Worm (Caenorhabditis elegans): ENCODE data around the gene C37C3.10.

C37C3.10 gene

ce11 chrV:7878411-7878964 is 15.6 kb upstream of the C37C3.10 start, which contains the start of gene F40A3.2:
Gene F40A3.2, plus strand, starts transcription at chrV:7878914.
- no peak for TF ChIP-seq hmg-4 (GFP tag; optimal IDR thresholded peaks at IDR 0.05)
- TF ChIP-seq ets-7 (tag; optimal IDR thresholded peaks at IDR 0.05), result no peak
- no peak for TF ChIP-seq flt-1 (GFP tag; IDR thresholded peaks at IDR 0.05)
- TF ChIP-seq F13C5.2 (tag; optimal IDR thresholded peaks at IDR 0.05), result no peak
- no peak for TF ChIP-seq ama-1 (optimal IDR thresholded peaks at IDR 0.05)
- no peak for TF ChIP-seq tbx-37 (GFP tag; conservative IDR thresholded peaks at IDR 0.05)
- no peak for TF ChIP-seq ceh-36 (tag; optimal IDR thresholded peaks at IDR 0.05)
- TF ChIP-seq tbx-11 (GFP tag; IDR thresholded peaks at IDR 0.05), result no peak
- no peak for TF ChIP-seq pes-1 (GFP tag; IDR thresholded peaks at IDR 0.05)
- TF ChIP-seq B0310.2 (tag; optimal IDR thresholded peaks at IDR 0.05), result no peak
- TF ChIP-seq sea-1 (GFP tag; conservative IDR thresholded peaks at IDR 0.05), result no peak
- TF ChIP-seq scrt-1 (GFP tag; IDR thresholded peaks at IDR 0.05), result no peak
- TF ChIP-seq aly-1 (tag; optimal IDR thresholded peaks at IDR 0.05), result no peak
- TF ChIP-seq tra-4 (tag; optimal IDR thresholded peaks at IDR 0.05), result no peak
- TF ChIP-seq hmbx-1 (tag; optimal IDR thresholded peaks at IDR 0.05), result no peak
- no peak for TF ChIP-seq ceh-13 (GFP tag; optimal IDR thresholded peaks at IDR 0.05)
- no peak for TF ChIP-seq hnd-1 (tag; optimal IDR thresholded peaks at IDR 0.05)

ce11 chrV:7876881-7877475 is 14.1 kb upstream of the C37C3.10 start, which contains the start of gene F40A3.3:
Gene F40A3.3, plus strand, starts transcription at chrV:7877444.
- TF ChIP-seq ceh-36 (tag; optimal IDR thresholded peaks at IDR 0.05) (no peak), hnd-1 (tag; optimal IDR thresholded peaks at IDR 0.05) (no peak), pes-1 (GFP tag; IDR thresholded peaks at IDR 0.05) (no peak), scrt-1 (GFP tag; IDR thresholded peaks at IDR 0.05) (no peak)

ce11 chrV:7875456-7875855 is 12.6 kb upstream of the C37C3.10 start, which contains the start of gene F40A3.4:
Gene F40A3.4, plus strand, starts transcription at chrV:7875756.
- TF ChIP-seq flt-1 (GFP tag; IDR thresholded peaks at IDR 0.05) (no peak), sea-1 (GFP tag; conservative IDR thresholded peaks at IDR 0.05) (no peak), ceh-13 (GFP tag; optimal IDR thresholded peaks at IDR 0.05) (no peak), F13C5.2 (tag; optimal IDR thresholded peaks at IDR 0.05) (no peak), aly-1 (tag; optimal IDR thresholded peaks at IDR 0.05) (no peak), ceh-36 (tag; optimal IDR thresholded peaks at IDR 0.05) (no peak), hmg-4 (GFP tag; optimal IDR thresholded peaks at IDR 0.05) (no peak), scrt-1 (GFP tag; IDR thresholded peaks at IDR 0.05) (no peak), tbx-37 (GFP tag; conservative IDR thresholded peaks at IDR 0.05) (no peak), tra-4 (tag; optimal IDR thresholded peaks at IDR 0.05) (no peak), pes-1 (GFP tag; IDR thresholded peaks at IDR 0.05) (no peak), hnd-1 (tag; optimal IDR thresholded peaks at IDR 0.05) (no peak), ets-7 (tag; optimal IDR thresholded peaks at IDR 0.05) (no peak), tbx-11 (GFP tag; IDR thresholded peaks at IDR 0.05) (no peak), ama-1 (optimal IDR thresholded peaks at IDR 0.05) (no peak), B0310.2 (tag; optimal IDR thresholded peaks at IDR 0.05) (no peak), hmbx-1 (tag; optimal IDR thresholded peaks at IDR 0.05) (no peak)

- TF ChIP-seq pes-1 (GFP tag; IDR thresholded peaks at IDR 0.05), result no peak
- TF ChIP-seq F13C5.2 (tag; optimal IDR thresholded peaks at IDR 0.05), result no peak
- no peak for TF ChIP-seq ceh-13 (GFP tag; optimal IDR thresholded peaks at IDR 0.05)
- no peak for TF ChIP-seq hnd-1 (tag; optimal IDR thresholded peaks at IDR 0.05)
- no peak for TF ChIP-seq sea-1 (GFP tag; conservative IDR thresholded peaks at IDR 0.05)
- no peak for TF ChIP-seq tbx-11 (GFP tag; IDR thresholded peaks at IDR 0.05)
- no peak for TF ChIP-seq B0310.2 (tag; optimal IDR thresholded peaks at IDR 0.05)
- TF ChIP-seq scrt-1 (GFP tag; IDR thresholded peaks at IDR 0.05), result no peak
- no peak for TF ChIP-seq tra-4 (tag; optimal IDR thresholded peaks at IDR 0.05)
- TF ChIP-seq ceh-36 (tag; optimal IDR thresholded peaks at IDR 0.05), result no peak
- no peak for TF ChIP-seq hmg-4 (GFP tag; optimal IDR thresholded peaks at IDR 0.05)
- TF ChIP-seq flt-1 (GFP tag; IDR thresholded peaks at IDR 0.05), result no peak
These were observed 10.1 kb upstream of the C37C3.10 start for ce11 chrV:7872945-7873344.

ce11 chrV:7870707-7871106 is 7.8 kb upstream of the C37C3.10 start, which contains the start of gene nipi-4:
Gene nipi-4, minus strand, starts transcription at chrV:7870807.
- no peak for TF ChIP-seq aly-1 (tag; optimal IDR thresholded peaks at IDR 0.05)
- TF ChIP-seq scrt-1 (GFP tag; IDR thresholded peaks at IDR 0.05), result no peak
- TF ChIP-seq F13C5.2 (tag; optimal IDR thresholded peaks at IDR 0.05), result no peak
- TF ChIP-seq flt-1 (GFP tag; IDR thresholded peaks at IDR 0.05), result no peak
- TF ChIP-seq tbx-37 (GFP tag; conservative IDR thresholded peaks at IDR 0.05), result no peak
- TF ChIP-seq tbx-11 (GFP tag; IDR thresholded peaks at IDR 0.05), result no peak
- TF ChIP-seq hmbx-1 (tag; optimal IDR thresholded peaks at IDR 0.05), result no peak
- TF ChIP-seq pes-1 (GFP tag; IDR thresholded peaks at IDR 0.05), result no peak
- no peak for TF ChIP-seq B0310.2 (tag; optimal IDR thresholded peaks at IDR 0.05)

- TF ChIP-seq B0310.2 (tag; optimal IDR thresholded peaks at IDR 0.05) (no peak), hmg-4 (GFP tag; optimal IDR thresholded peaks at IDR 0.05) (no peak), tra-4 (tag; optimal IDR thresholded peaks at IDR 0.05) (no peak), ceh-36 (tag; optimal IDR thresholded peaks at IDR 0.05) (no peak), sea-1 (GFP tag; conservative IDR thresholded peaks at IDR 0.05) (no peak), ama-1 (optimal IDR thresholded peaks at IDR 0.05) (no peak)
These were observed 1.8 kb upstream of the C37C3.10 start, which contains the start of gene C37C3.11 for ce11 chrV:7864663-7865062. Gene C37C3.11, minus strand, starts transcription at chrV:7864763.

- TF ChIP-seq scrt-1 (GFP tag; IDR thresholded peaks at IDR 0.05), result no peak
- TF ChIP-seq hmbx-1 (tag; optimal IDR thresholded peaks at IDR 0.05), result no peak
- no peak for TF ChIP-seq ceh-13 (GFP tag; optimal IDR thresholded peaks at IDR 0.05)
- no peak for TF ChIP-seq tra-4 (tag; optimal IDR thresholded peaks at IDR 0.05)
These were observed 1.1 kb downstream of the C37C3.10 start, which contains the start of gene C37C3.17 for ce11 chrV:7861792-7862191. Gene C37C3.17, minus strand, starts transcription at chrV:7861892.

ce11 chrV:7857931-7858330 is 4.9 kb downstream of the C37C3.10 start, which contains the start of gene C37C3.1:
Gene C37C3.1, plus strand, starts transcription at chrV:7857963.
- TF ChIP-seq flt-1 (GFP tag; IDR thresholded peaks at IDR 0.05) (no peak), hnd-1 (tag; optimal IDR thresholded peaks at IDR 0.05) (no peak), ama-1 (optimal IDR thresholded peaks at IDR 0.05) (no peak), tbx-11 (GFP tag; IDR thresholded peaks at IDR 0.05) (no peak), scrt-1 (GFP tag; IDR thresholded peaks at IDR 0.05) (no peak), hmbx-1 (tag; optimal IDR thresholded peaks at IDR 0.05) (no peak), B0310.2 (tag; optimal IDR thresholded peaks at IDR 0.05) (no peak), tbx-37 (GFP tag; conservative IDR thresholded peaks at IDR 0.05) (no peak)
